Fruit fly (Drosophila melanogaster): Measurements from ENCODE around the gene CG12219.

DNA sequence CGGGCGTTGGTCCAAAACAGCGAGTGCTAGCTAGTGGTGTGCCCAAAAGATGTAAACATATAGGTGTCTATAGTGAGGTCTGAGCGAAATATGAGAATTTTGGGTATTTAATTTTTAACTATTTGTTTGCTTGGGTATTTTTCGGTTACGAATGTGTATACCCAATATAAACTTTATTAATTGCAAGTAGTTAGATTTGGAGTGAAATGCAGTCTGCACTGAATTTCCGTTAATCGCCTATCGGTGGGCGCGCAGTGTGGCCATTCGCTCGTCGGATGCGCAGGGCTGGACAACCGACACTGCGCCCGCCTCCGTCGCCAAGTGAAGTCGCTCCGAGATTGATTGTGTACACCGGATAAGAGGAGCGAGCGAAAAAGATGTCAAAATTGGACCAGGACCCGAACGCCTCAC lies 6.0 kb downstream of the CG12219 start, which contains the start of the genes CG15891 and CG3815:
- TF ChIP-seq CG8478 (optimal IDR thresholded peaks at IDR 0.05) = no peak
- TF ChIP-seq CTCF (optimal IDR thresholded peaks at IDR 0.05) = no peak
